Worm (Caenorhabditis elegans) whole organism, early embryonic: Measurements from ENCODE around the gene ptr-24.

Experiments
- B0310.2 ChIP-seq: sonication (generic microtip); optimal IDR thresholded peaks from 2 replicates; lab custom pipeline; 2016; ENCODE audit warnings: mild to moderate bottlenecking, missing genetic modification characterization, missing compliant biosample characterization
- hmg-4 ChIP-seq: fragments of 200-800 bp; sonication (Bioruptor generic); optimal IDR thresholded peaks from 2 replicates; lab custom pipeline; 2018; ENCODE audit warnings: mild to moderate bottlenecking, missing genetic modification characterization, missing compliant biosample characterization
- pes-1 ChIP-seq: fragments of 200-800 bp; sonication (Bioruptor generic); IDR thresholded peaks from 2 replicates; pipeline ENCODE4 v1.3.6; 2022; ENCODE audit warnings: missing genetic modification reagents, missing genetic modification characterization, missing compliant biosample characterization

DNA sequence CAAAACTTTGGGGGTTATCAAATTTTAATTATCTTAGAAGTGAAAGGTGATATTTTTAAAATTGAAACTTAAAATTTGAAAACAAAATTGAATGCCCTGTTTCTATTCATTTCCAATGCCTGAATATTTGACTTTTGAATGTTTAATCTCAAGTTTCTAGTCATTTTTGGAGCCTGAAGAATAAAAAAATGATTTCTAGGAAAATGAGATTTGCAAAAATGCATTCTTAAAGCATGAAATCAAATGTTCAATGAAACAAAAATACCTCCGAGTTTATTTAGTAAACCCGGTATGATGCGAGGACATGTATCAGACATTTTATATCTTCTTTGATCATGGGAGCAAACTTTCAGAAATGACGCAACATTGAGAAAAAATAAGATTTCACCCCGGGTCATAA is 41.2 kb downstream of the ptr-24 start:
- TF ChIP-seq pes-1 (GFP tag; lab: Robert Waterston, UW) (no peak), B0310.2 (tag; lab: Kevin White, UChicago) (no peak), hmg-4 (GFP tag; lab: Kevin White, UChicago) (no peak)
